Worm (Caenorhabditis elegans) whole organism, young adult: ENCODE measurements around the gene F54D10.4.

Experiments
- B0261.1 ChIP-seq: sonication (generic microtip); optimal IDR thresholded peaks from 2 replicates; lab custom pipeline; 2016; ENCODE audit warnings: mild to moderate bottlenecking, missing genetic modification characterization, moderate library complexity, missing compliant biosample characterization
- C17E4.6 ChIP-seq: fragments of 200-800 bp; sonication (Bioruptor generic); IDR thresholded peaks from 2 replicates; pipeline ENCODE4 v1.3.6; 2022; ENCODE audit warnings: missing genetic modification reagents, missing genetic modification characterization, missing compliant biosample characterization
- F57C9.4 ChIP-seq: sonication (generic microtip); optimal IDR thresholded peaks from 2 replicates; lab custom pipeline; 2017; ENCODE audit warnings: mild to moderate bottlenecking, missing genetic modification characterization, missing compliant biosample characterization
- akir-1 ChIP-seq: fragments of 200-800 bp; sonication (Bioruptor generic); optimal IDR thresholded peaks from 2 replicates; lab custom pipeline; 2018; ENCODE audit warnings: mild to moderate bottlenecking, missing genetic modification characterization, moderate library complexity, missing compliant biosample characterization
- aptf-2 ChIP-seq: fragments of 200-800 bp; sonication (Bioruptor generic); conservative IDR thresholded peaks from 2 replicates; pipeline ENCODE4 v1.3.6; 2022; ENCODE audit warnings: missing genetic modification reagents, missing genetic modification characterization, missing compliant biosample characterization
- atf-7 ChIP-seq: sonication (generic microtip); optimal IDR thresholded peaks from 2 replicates; lab custom pipeline; 2017; ENCODE audit warnings: mild to moderate bottlenecking, missing genetic modification characterization, missing compliant biosample characterization
- bed-1 ChIP-seq: fragments of 200-800 bp; sonication (Bioruptor generic); IDR thresholded peaks from 2 replicates; pipeline ENCODE4 v1.3.6; 2022; ENCODE audit warnings: missing genetic modification reagents, missing genetic modification characterization, missing compliant biosample characterization
- bed-2 ChIP-seq: fragments of 200-800 bp; sonication (Bioruptor generic); IDR thresholded peaks from 2 replicates; pipeline ENCODE4 v1.3.6; 2022; ENCODE audit warnings: missing genetic modification reagents, missing genetic modification characterization, missing compliant biosample characterization
- ceh-40 ChIP-seq: fragments of 200-800 bp; sonication (Bioruptor generic); IDR thresholded peaks from 2 replicates; pipeline ENCODE4 v1.3.6; 2022; ENCODE audit warnings: missing genetic modification characterization, missing compliant biosample characterization
- ceh-79 ChIP-seq: sonication (generic microtip); optimal IDR thresholded peaks from 2 replicates; lab custom pipeline; 2017; ENCODE audit warnings: mild to moderate bottlenecking, missing genetic modification characterization, missing compliant biosample characterization
- die-1 ChIP-seq: sonication (generic microtip); optimal IDR thresholded peaks from 2 replicates; lab custom pipeline; 2016; ENCODE audit warnings: missing genotype, mild to moderate bottlenecking, missing genetic modification characterization, missing compliant biosample characterization
- dox-1 ChIP-seq: fragments of 200-800 bp; sonication (Bioruptor generic); IDR thresholded peaks from 2 replicates; pipeline ENCODE4 v1.3.6; 2022; ENCODE audit warnings: missing genetic modification reagents, missing genetic modification characterization, missing compliant biosample characterization
- egl-18 ChIP-seq: fragments of 200-800 bp; sonication (Bioruptor generic); IDR thresholded peaks from 2 replicates; pipeline ENCODE4 v1.3.6; 2022; ENCODE audit warnings: missing genetic modification reagents, missing genetic modification characterization, missing compliant biosample characterization
- ets-4 ChIP-seq: fragments of 200-800 bp; sonication (Bioruptor generic); optimal IDR thresholded peaks from 2 replicates; lab custom pipeline; 2018; ENCODE audit warnings: mild to moderate bottlenecking, missing genetic modification characterization, missing compliant biosample characterization
- hrde-1 ChIP-seq: sonication (generic microtip); optimal IDR thresholded peaks from 2 replicates; lab custom pipeline; 2016; ENCODE audit warnings: missing genetic modification characterization, mild to moderate bottlenecking, missing compliant biosample characterization, moderate library complexity, missing genotype, missing genetic modification reagents, borderline replicate concordance
- hsf-1 ChIP-seq: fragments of 200-800 bp; sonication (Bioruptor generic); IDR thresholded peaks from 2 replicates; pipeline ENCODE4 v1.3.6; 2022; ENCODE audit warnings: missing genetic modification reagents, missing genetic modification characterization, missing compliant biosample characterization
- let-607 ChIP-seq, 2 experiments: fragments of 200-800 bp in 1 of 2; sonication (Bioruptor generic) in 1 of 2; sonication (generic microtip) in 1 of 2; optimal IDR thresholded peaks; 2 replicates each; lab custom pipeline; 2016 to 2018; ENCODE audit warnings: mild to moderate bottlenecking in 2 of 2, missing compliant biosample characterization in 2 of 2, missing genetic modification characterization in 2 of 2, moderate library complexity in 2 of 2, missing genotype in 1 of 2
- lin-35 ChIP-seq, 3 experiments: fragments of 150-350 bp in 2 of 3; sonication (generic microtip) in 1 of 3; optimal IDR thresholded peaks; 2 replicates each; lab custom pipeline; 2014 to 2018; ENCODE audit warnings: missing biosample characterization in 3 of 3, missing genetic modification characterization in 3 of 3, missing genetic modification reagents in 3 of 3
- lin-54 ChIP-seq: fragments of 200-800 bp; sonication (Bioruptor generic); optimal IDR thresholded peaks from 2 replicates; lab custom pipeline; 2018; ENCODE audit warnings: mild to moderate bottlenecking, missing genetic modification characterization, missing compliant biosample characterization
- lsy-27 ChIP-seq: sonication (generic microtip); optimal IDR thresholded peaks from 2 replicates; lab custom pipeline; 2017; ENCODE audit warnings: missing genetic modification characterization, mild to moderate bottlenecking, missing compliant biosample characterization, antibody characterized with exemption, missing genotype, borderline replicate concordance; ENCODE audit not compliant: insufficient read depth
- madf-10 ChIP-seq: sonication (generic microtip); optimal IDR thresholded peaks from 2 replicates; lab custom pipeline; 2016; ENCODE audit warnings: mild to moderate bottlenecking, missing genetic modification characterization, missing compliant biosample characterization
- madf-6 ChIP-seq: fragments of 200-800 bp; sonication (Bioruptor generic); IDR thresholded peaks from 2 replicates; pipeline ENCODE4 v1.3.6; 2022; ENCODE audit warnings: missing genetic modification reagents, missing genetic modification characterization, missing compliant biosample characterization
- mxl-1 ChIP-seq: sonication (generic microtip); optimal IDR thresholded peaks from 2 replicates; lab custom pipeline; 2016; ENCODE audit warnings: missing genetic modification characterization, missing compliant biosample characterization
- nfyb-1 ChIP-seq: fragments of 200-800 bp; sonication (Bioruptor generic); IDR thresholded peaks from 2 replicates; pipeline ENCODE4 v1.3.6; 2022; ENCODE audit warnings: missing genetic modification reagents, missing genetic modification characterization, missing compliant biosample characterization
- nhr-120 ChIP-seq: fragments of 200-800 bp; sonication (Bioruptor generic); IDR thresholded peaks from 2 replicates; pipeline ENCODE4 v1.3.6; 2022; ENCODE audit warnings: missing genetic modification characterization, missing compliant biosample characterization
- pha-4 ChIP-seq: fragments of 150-350 bp; sonication (generic microtip); optimal IDR thresholded peaks from 2 replicates; lab custom pipeline; 2014; ENCODE audit warnings: missing biosample characterization, missing genetic modification reagents, missing genetic modification characterization
- sdz-38 ChIP-seq: sonication (generic microtip); optimal IDR thresholded peaks from 2 replicates; lab custom pipeline; 2016; ENCODE audit warnings: missing genotype, missing genetic modification characterization, missing compliant biosample characterization
- snpc-1.3 ChIP-seq: sonication (generic microtip); optimal IDR thresholded peaks from 2 replicates; lab custom pipeline; 2017; ENCODE audit warnings: missing genetic modification characterization, mild to moderate bottlenecking, missing compliant biosample characterization, antibody characterized with exemption, moderate library complexity, missing genotype, missing genetic modification reagents; ENCODE audit not compliant: insufficient read depth
- sptf-2 ChIP-seq: fragments of 200-800 bp; sonication (Bioruptor generic); optimal IDR thresholded peaks from 2 replicates; lab custom pipeline; 2018; ENCODE audit warnings: mild to moderate bottlenecking, missing genetic modification characterization, missing compliant biosample characterization
- tbx-9 ChIP-seq: sonication (generic microtip); optimal IDR thresholded peaks from 2 replicates; lab custom pipeline; 2016; ENCODE audit warnings: borderline replicate concordance, missing genetic modification characterization, inconsistent platforms, missing compliant biosample characterization
- tlf-1 ChIP-seq: fragments of 200-800 bp; sonication (Bioruptor generic); optimal IDR thresholded peaks from 2 replicates; lab custom pipeline; 2018; ENCODE audit warnings: mild to moderate bottlenecking, missing genetic modification characterization, missing compliant biosample characterization
- zfh-2 ChIP-seq: fragments of 200-800 bp; sonication (Bioruptor generic); conservative IDR thresholded peaks from 2 replicates; pipeline ENCODE4 v1.3.6; 2022; ENCODE audit warnings: missing genetic modification reagents, missing genetic modification characterization, missing compliant biosample characterization

Gene F54D10.4

ce11 chrII:3786538-3786937 is 20.3 kb downstream of the F54D10.4 start (continued):
- TF ChIP-seq lin-35 (GFP tag; optimal IDR thresholded peaks at IDR 0.05; lab: Kevin White, UChicago): no peak
- peak; percentile 95 for TF ChIP-seq ets-4 (GFP tag; lab: Kevin White, UChicago)
- TF ChIP-seq, all 124 proteins: peak for 9

- TF ChIP-seq dox-1 (GFP tag; lab: Robert Waterston, UW) (no peak), zfh-2 (GFP tag; lab: Robert Waterston, UW) (peak; percentile 70)
These were observed 21.1 kb downstream of the F54D10.4 start for ce11 chrII:3785756-3786155.

- TF ChIP-seq pha-4 (tag; lab: Kevin White, UChicago): no peak
- no peak for TF ChIP-seq bed-1 (GFP tag; lab: Robert Waterston, UW)
- TF ChIP-seq aptf-2: peak; percentile 84; the same call in 1 of the 2 replicates
- TF ChIP-seq tlf-1: no peak
- no peak for TF ChIP-seq madf-10 (tag; lab: Kevin White, UChicago)
- TF ChIP-seq mxl-1 (tag; lab: Kevin White, UChicago): no peak
- no peak for TF ChIP-seq C17E4.6 (GFP tag; lab: Robert Waterston, UW)
- TF ChIP-seq ceh-79 (tag; lab: Kevin White, UChicago): no peak
These were observed 21.6 kb downstream of the F54D10.4 start, which contains the start of gene T24E12.1 for ce11 chrII:3785257-3785656. Gene T24E12.1 (plus strand): TSS chrII:3785557.

DNA sequence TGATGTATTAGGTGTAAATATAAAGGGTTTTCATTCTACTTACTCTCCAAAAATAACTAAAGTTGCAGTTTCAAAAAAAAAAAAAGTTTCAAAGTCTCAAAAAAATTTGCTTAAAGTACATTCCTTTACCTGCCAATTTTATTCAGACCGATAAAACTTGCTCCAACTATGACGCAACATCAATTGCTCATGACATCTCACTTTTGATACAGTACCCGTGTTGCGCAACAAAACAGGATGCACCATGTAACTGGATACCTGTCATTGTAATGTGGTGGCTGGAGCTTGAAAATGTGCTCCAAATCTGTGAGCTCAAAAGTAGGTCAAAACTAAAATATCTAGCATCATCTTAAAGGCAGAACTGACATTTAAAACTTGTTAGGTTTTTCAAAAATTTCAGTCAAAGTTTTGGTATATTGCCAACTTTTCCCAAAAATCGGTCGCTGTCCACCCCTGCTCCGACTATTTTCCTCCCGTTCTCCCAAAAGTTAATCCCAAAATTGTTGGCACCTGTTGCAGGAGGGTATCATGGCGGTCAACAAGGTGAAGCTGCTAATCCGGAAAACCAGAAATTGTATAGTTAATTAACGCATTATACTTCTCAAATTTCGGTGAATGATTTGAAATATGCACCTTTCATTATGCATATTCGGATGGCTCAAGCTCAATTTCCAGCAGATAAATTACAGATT is 24.4 kb downstream of the F54D10.4 start, which contains the start of gene T24E12.2:
TSS of gene T24E12.2 (plus strand) at position 642 of the 692 bp plus-strand sequence.
- TF ChIP-seq sptf-2: no peak
- no peak for TF ChIP-seq hrde-1 (tag; lab: Kevin White, UChicago)
- TF ChIP-seq dox-1 (GFP tag; lab: Robert Waterston, UW): no peak
- no peak for TF ChIP-seq atf-7 (tag; lab: Kevin White, UChicago)
- TF ChIP-seq madf-6: no peak
- TF ChIP-seq nhr-120 (GFP tag; lab: Robert Waterston, UW): no peak
- no peak for TF ChIP-seq snpc-1.3 (tag; lab: Kevin White, UChicago)
- TF ChIP-seq sdz-38 (tag; lab: Kevin White, UChicago): no peak
- TF ChIP-seq die-1 (tag; lab: Kevin White, UChicago): no peak

DNA sequence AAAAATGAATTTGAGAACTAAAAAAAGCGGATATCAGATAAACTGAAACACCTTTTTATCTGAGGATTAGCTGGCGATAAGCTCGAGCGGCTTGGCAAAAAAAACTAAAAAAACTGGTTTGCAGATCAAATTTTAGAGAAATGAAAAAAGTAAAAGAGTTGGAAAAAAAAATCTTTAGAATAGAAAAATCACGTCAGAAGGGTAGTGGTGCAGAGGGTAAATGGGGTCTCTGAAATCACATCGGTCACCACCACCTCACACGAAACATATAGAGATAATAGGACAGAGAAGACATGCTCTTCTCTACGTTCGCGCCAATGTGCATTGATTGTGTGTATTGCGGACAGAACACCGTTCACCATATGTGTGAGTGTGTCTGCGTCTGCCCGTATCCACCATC is 25.6 kb downstream of the F54D10.4 start:
- TF ChIP-seq bed-2 (no peak), lin-54 (GFP tag; lab: Kevin White, UChicago) (no peak), akir-1 (GFP tag; lab: Kevin White, UChicago) (no peak), ceh-40 (no peak), nfyb-1 (no peak), hsf-1 (no peak), egl-18 (GFP tag; lab: Robert Waterston, UW) (no peak), B0261.1 (tag; lab: Kevin White, UChicago) (no peak), mxl-1 (tag; lab: Kevin White, UChicago) (no peak), F57C9.4 (tag; lab: Kevin White, UChicago) (no peak), lsy-27 (no peak), tbx-9 (tag; lab: Kevin White, UChicago) (no peak), bed-1 (GFP tag; lab: Robert Waterston, UW) (no peak), let-607 (tag; optimal IDR thresholded peaks at IDR 0.05; lab: Kevin White, UChicago) (no peak)
- TF ChIP-seq, all 124 proteins: peak for 0
